Fruit fly (Drosophila melanogaster) whole organism, wandering third instar larva: Measurements from ENCODE around the gene Edem1.
A peak's percentile ranks its signal among the peaks of the same experiment; 100 is the strongest.

ENCODE experiments used
- Abd-B ChIP-seq: fragments of >200 bp; optimal IDR thresholded peaks from 2 replicates; lab custom pipeline; 2017; ENCODE audit warnings: missing biosample characterization, missing genetic modification characterization
- CG32264 ChIP-seq: fragments of 200-800 bp; sonication (Bioruptor generic); optimal IDR thresholded peaks from 2 replicates; lab custom pipeline; 2016; ENCODE audit warnings: missing biosample characterization, missing genetic modification characterization
- CG9705 ChIP-seq: fragments of 200-800 bp; sonication (Bioruptor generic); optimal IDR thresholded peaks from 2 replicates; lab custom pipeline; 2018; ENCODE audit warnings: missing biosample characterization, mild to moderate bottlenecking, missing genetic modification characterization
- CrebA ChIP-seq: fragments of 200-800 bp; sonication (Bioruptor generic); optimal IDR thresholded peaks from 2 replicates; lab custom pipeline; 2016; ENCODE audit warnings: missing biosample characterization, mild to moderate bottlenecking, missing genetic modification characterization, borderline replicate concordance
- Dfd ChIP-seq: fragments of >200 bp; optimal IDR thresholded peaks from 2 replicates; lab custom pipeline; 2017; ENCODE audit warnings: missing biosample characterization, missing genetic modification characterization
- Dif ChIP-seq: fragments of 200-275, 200-300 bp; sonication (Bioruptor generic); optimal IDR thresholded peaks from 2 replicates; lab custom pipeline; 2018; ENCODE audit warnings: missing biosample characterization, missing genetic modification characterization; ENCODE audit not compliant: partially characterized antibody
- GATAd ChIP-seq: sonication (Bioruptor generic); optimal IDR thresholded peaks from 2 replicates; lab custom pipeline; 2016; ENCODE audit warnings: missing biosample characterization, missing genetic modification characterization
- HLH106 ChIP-seq: fragments of 200-800 bp; optimal IDR thresholded peaks from 3 replicates; lab custom pipeline; 2019; ENCODE audit warnings: missing biosample characterization, mild to moderate bottlenecking, missing genetic modification characterization, moderate library complexity
- Hnf4 ChIP-seq: fragments of 200-800 bp; sonication (Bioruptor generic); optimal IDR thresholded peaks from 2 replicates; lab custom pipeline; 2016; ENCODE audit warnings: missing biosample characterization, mild to moderate bottlenecking, missing genetic modification characterization
- Hr78 ChIP-seq: fragments of >200 bp; optimal IDR thresholded peaks from 2 replicates; lab custom pipeline; 2017; ENCODE audit warnings: missing biosample characterization, missing genetic modification characterization
- Hr83 ChIP-seq: fragments of 200-300 bp; sonication (Bioruptor generic); optimal IDR thresholded peaks from 2 replicates; lab custom pipeline; 2016; ENCODE audit warnings: missing biosample characterization, mild to moderate bottlenecking, missing genetic modification characterization, moderate library complexity; ENCODE audit not compliant: poor library complexity, severe bottlenecking
- Jra ChIP-seq: sonication (Bioruptor generic); optimal IDR thresholded peaks from 2 replicates; lab custom pipeline; 2016; ENCODE audit warnings: missing biosample characterization, missing genetic modification characterization
- Mio ChIP-seq: sonication (Bioruptor generic); optimal IDR thresholded peaks from 2 replicates; lab custom pipeline; 2016; ENCODE audit warnings: missing biosample characterization, missing genetic modification characterization
- N ChIP-seq: fragments of >200 bp; optimal IDR thresholded peaks from 2 replicates; lab custom pipeline; 2018; ENCODE audit warnings: missing biosample characterization, missing external identifiers, missing genetic modification characterization
- OdsH ChIP-seq: fragments of 200-800 bp; sonication (Bioruptor generic); optimal IDR thresholded peaks from 2 replicates; lab custom pipeline; 2016; ENCODE audit warnings: missing biosample characterization, mild to moderate bottlenecking, missing genetic modification characterization
- Rel ChIP-seq, 2 experiments: fragments of 200-800 bp; sonication (Bioruptor generic) in 1 of 2; optimal IDR thresholded peaks; 2 replicates in 1 of 2; 3 replicates in 1 of 2; lab custom pipeline; 2016 to 2019; ENCODE audit warnings: mild to moderate bottlenecking in 2 of 2, missing biosample characterization in 2 of 2, missing genetic modification characterization in 2 of 2, moderate library complexity in 1 of 2
- Sp1 ChIP-seq: fragments of 200-800 bp; sonication (Bioruptor generic); optimal IDR thresholded peaks from 3 replicates; lab custom pipeline; 2019; ENCODE audit warnings: missing biosample characterization, mild to moderate bottlenecking, missing genetic modification characterization, moderate library complexity
- Vsx2 ChIP-seq: fragments of 200-300, 225-300 bp; sonication (Bioruptor generic); optimal IDR thresholded peaks from 2 replicates; lab custom pipeline; 2018; ENCODE audit warnings: missing biosample characterization, missing genetic modification characterization; ENCODE audit not compliant: partially characterized antibody
- br ChIP-seq: fragments of 200-800 bp; sonication (Bioruptor generic); optimal IDR thresholded peaks from 2 replicates; lab custom pipeline; 2016; ENCODE audit warnings: missing biosample characterization, missing genetic modification characterization
- brk ChIP-seq: fragments of 200-800 bp; sonication (Bioruptor generic); optimal IDR thresholded peaks from 2 replicates; lab custom pipeline; 2016; ENCODE audit warnings: missing biosample characterization, mild to moderate bottlenecking, missing genetic modification characterization
- dl ChIP-seq, 2 experiments: fragments of 175-275, 200-275 bp in 1 of 2; fragments of 200-275 bp in 1 of 2; sonication (Bioruptor generic); optimal IDR thresholded peaks; lab custom pipeline; 2018; ENCODE audit warnings: mild to moderate bottlenecking in 2 of 2, missing biosample characterization in 2 of 2, missing genetic modification characterization in 2 of 2, moderate library complexity in 2 of 2; ENCODE audit not compliant: partially characterized antibody in 2 of 2, insufficient read depth in 1 of 2
- dmrt93B ChIP-seq: fragments of 200-800 bp; sonication (Bioruptor generic); optimal IDR thresholded peaks from 2 replicates; lab custom pipeline; 2018; ENCODE audit warnings: missing biosample characterization, mild to moderate bottlenecking, missing genetic modification characterization
- dsf ChIP-seq: sonication (Bioruptor generic); optimal IDR thresholded peaks from 2 replicates; lab custom pipeline; 2016; ENCODE audit warnings: missing biosample characterization, missing genetic modification characterization, borderline replicate concordance
- ey ChIP-seq: fragments of 200-800 bp; sonication (Bioruptor generic); optimal IDR thresholded peaks from 2 replicates; lab custom pipeline; 2016; ENCODE audit warnings: missing biosample characterization, missing genetic modification characterization
- foxo ChIP-seq, 2 experiments: fragments of 200-800 bp; sonication (Bioruptor generic); optimal IDR thresholded peaks; 2 replicates in 1 of 2; 3 replicates in 1 of 2; lab custom pipeline; 2016 to 2017; ENCODE audit warnings: missing biosample characterization in 2 of 2, missing genetic modification characterization in 2 of 2
- fru ChIP-seq: fragments of 200-800 bp; sonication (Bioruptor generic); optimal IDR thresholded peaks from 3 replicates; lab custom pipeline; 2016; ENCODE audit warnings: missing biosample characterization, mild to moderate bottlenecking, missing genetic modification characterization
- h ChIP-seq: fragments of 200-800 bp; sonication (Bioruptor generic); optimal IDR thresholded peaks from 3 replicates; lab custom pipeline; 2016; ENCODE audit warnings: missing biosample characterization, mild to moderate bottlenecking, missing genetic modification characterization
- jim ChIP-seq: fragments of 175-275, 200-325 bp; sonication (Bioruptor generic); optimal IDR thresholded peaks from 2 replicates; lab custom pipeline; 2016; ENCODE audit warnings: missing biosample characterization, mild to moderate bottlenecking, missing genetic modification characterization
- lola ChIP-seq: fragments of >200 bp; optimal IDR thresholded peaks from 2 replicates; lab custom pipeline; 2017; ENCODE audit warnings: missing biosample characterization, missing genetic modification characterization
- pan ChIP-seq: fragments of >200 bp; optimal IDR thresholded peaks from 2 replicates; lab custom pipeline; 2017
- psq ChIP-seq: fragments of 200-800 bp; sonication (Bioruptor generic); optimal IDR thresholded peaks from 3 replicates; lab custom pipeline; 2017; ENCODE audit warnings: missing biosample characterization, mild to moderate bottlenecking, missing genetic modification characterization, moderate library complexity
- rgr ChIP-seq: fragments of 200-800 bp; sonication (Bioruptor generic); optimal IDR thresholded peaks from 3 replicates; lab custom pipeline; 2016; ENCODE audit warnings: missing biosample characterization, mild to moderate bottlenecking, missing genetic modification characterization
- sage ChIP-seq: fragments of 200-800 bp; sonication (Bioruptor generic); optimal IDR thresholded peaks from 2 replicates; lab custom pipeline; 2016; ENCODE audit warnings: missing biosample characterization, mild to moderate bottlenecking, missing genetic modification characterization
- sv ChIP-seq: fragments of 200-800 bp; sonication (Bioruptor generic); optimal IDR thresholded peaks from 3 replicates; lab custom pipeline; 2016; ENCODE audit warnings: missing biosample characterization, missing genetic modification characterization
- tai ChIP-seq: sonication (Bioruptor generic); optimal IDR thresholded peaks from 2 replicates; lab custom pipeline; 2016; ENCODE audit warnings: missing biosample characterization, missing genetic modification characterization
- usp ChIP-seq: fragments of >200 bp; optimal IDR thresholded peaks from 2 replicates; lab custom pipeline; 2017; ENCODE audit warnings: missing biosample characterization, missing genetic modification characterization
- woc ChIP-seq: sonication (Bioruptor generic); optimal IDR thresholded peaks from 2 replicates; lab custom pipeline; 2016; ENCODE audit warnings: missing biosample characterization, mild to moderate bottlenecking, missing genetic modification characterization

Gene Edem1

DNA sequence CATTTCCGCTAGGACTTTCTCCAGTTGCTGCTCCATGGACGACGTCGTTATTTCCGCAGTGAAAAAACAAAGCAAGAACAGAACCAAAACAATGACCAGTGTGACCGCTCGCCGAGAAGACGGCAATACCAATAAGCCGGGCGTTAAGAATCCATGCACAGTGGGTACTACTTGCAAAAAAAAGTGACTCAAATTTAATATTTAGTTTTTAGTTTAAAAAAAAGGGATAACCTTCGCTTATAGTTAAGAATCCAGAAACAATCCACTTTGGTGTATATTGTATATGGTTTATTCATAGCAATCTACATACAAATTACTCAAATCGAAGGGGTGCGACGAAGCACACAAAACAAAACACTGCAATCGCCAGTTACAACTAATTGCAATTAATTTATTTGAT, 49.8 kb downstream of the Edem1 start, which contains the start of gene Lamtor5:
Lamtor5 (minus strand) TSS at position 105 of the 400 bp plus-strand sequence.
- no peak for TF ChIP-seq lola (GFP tag; lab: Kevin White, UChicago)
- no peak for TF ChIP-seq CG9705 (GFP tag; lab: Kevin White, UChicago)
- TF ChIP-seq psq (GFP tag; lab: Kevin White, UChicago): peak; percentile 36
- peak in 1 of 2 experiments; percentile 50 for TF ChIP-seq foxo (GFP tag; optimal IDR thresholded peaks at IDR 0.05; lab: Kevin White, UChicago)
- peak; percentile 68 for TF ChIP-seq woc
- no peak for TF ChIP-seq Hr78
- no peak for TF ChIP-seq dsf (GFP tag; lab: Kevin White, UChicago)
- peak; percentile 57 for TF ChIP-seq HLH106 (tag; lab: Kevin White, UChicago)
- no peak for TF ChIP-seq GATAd
- TF ChIP-seq Jra (GFP tag; lab: Kevin White, UChicago): peak; percentile 34
- no peak for TF ChIP-seq CG32264 (GFP tag; lab: Kevin White, UChicago)
- peak; percentile 54 for TF ChIP-seq h (GFP tag; lab: Kevin White, UChicago)
- TF ChIP-seq pan (lab: Kevin White, UChicago): no peak
- no peak for TF ChIP-seq Vsx2
- TF ChIP-seq Abd-B: no peak
- TF ChIP-seq Hnf4: peak; percentile 58
- TF ChIP-seq Rel (GFP tag; optimal IDR thresholded peaks at IDR 0.05; lab: Kevin White, UChicago): no peak
- TF ChIP-seq Rel (tag; optimal IDR thresholded peaks at IDR 0.05; lab: Kevin White, UChicago): peak; percentile 43
- no peak for TF ChIP-seq CrebA (GFP tag; lab: Kevin White, UChicago)
- TF ChIP-seq Sp1 (GFP tag; lab: Kevin White, UChicago): peak; percentile 51
- peak; percentile 19 for TF ChIP-seq br
- no peak for TF ChIP-seq N (GFP tag; lab: Kevin White, UChicago)
- TF ChIP-seq fru: peak; percentile 54
- no peak for TF ChIP-seq dmrt93B (GFP tag; lab: Kevin White, UChicago)
- peak; percentile 35 for TF ChIP-seq ey (GFP tag; lab: Kevin White, UChicago)
- no peak for TF ChIP-seq Dfd (GFP tag; lab: Kevin White, UChicago)
- TF ChIP-seq OdsH (GFP tag; lab: Kevin White, UChicago): no peak
- TF ChIP-seq brk: no peak
- TF ChIP-seq Hr83 (GFP tag; lab: Kevin White, UChicago): peak; percentile 1
- TF ChIP-seq sage: no peak
- peak; percentile 39 for TF ChIP-seq rgr
- TF ChIP-seq Dif: no peak
- TF ChIP-seq usp (GFP tag; lab: Kevin White, UChicago): no peak
- TF ChIP-seq dl (GFP tag; optimal IDR thresholded peaks at IDR 0.05; lab: Kevin White, UChicago; ENCODE audit: insufficient read depth in 1 of 2, partially characterized antibody in 2 of 2): no peak
- no peak for TF ChIP-seq tai
- TF ChIP-seq jim (GFP tag; lab: Kevin White, UChicago): no peak
- TF ChIP-seq sv: no peak
- no peak for TF ChIP-seq Mio (GFP tag; lab: Kevin White, UChicago)

DNA sequence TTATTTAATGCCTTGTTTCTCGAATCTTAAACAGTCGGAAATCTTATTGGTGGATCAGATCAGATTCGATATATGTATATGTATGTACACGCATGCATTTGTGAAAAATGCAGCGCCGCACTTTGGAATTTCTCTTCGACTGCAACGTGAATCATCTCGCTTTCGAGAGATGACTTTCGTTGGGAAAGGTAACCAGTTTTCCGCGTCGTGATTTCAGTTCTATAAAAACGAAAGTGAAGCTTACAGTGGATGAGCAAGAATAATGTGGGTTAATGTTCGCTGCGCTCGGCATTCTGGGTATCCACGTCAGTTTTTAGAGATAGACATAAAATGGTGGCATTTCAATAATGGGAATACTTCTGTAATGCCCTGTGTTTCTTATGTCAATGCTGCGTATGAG, 52.0 kb downstream of the Edem1 start:
- no peak for TF ChIP-seq Sp1 (GFP tag; lab: Kevin White, UChicago)
- no peak for TF ChIP-seq sv
- TF ChIP-seq N (GFP tag; lab: Kevin White, UChicago): no peak
- TF ChIP-seq fru: no peak
- no peak for TF ChIP-seq CrebA (GFP tag; lab: Kevin White, UChicago)
- TF ChIP-seq dsf (GFP tag; lab: Kevin White, UChicago): no peak
- no peak for TF ChIP-seq Abd-B
- no peak for TF ChIP-seq Jra (GFP tag; lab: Kevin White, UChicago)
- no peak for TF ChIP-seq ey (GFP tag; lab: Kevin White, UChicago)

DNA sequence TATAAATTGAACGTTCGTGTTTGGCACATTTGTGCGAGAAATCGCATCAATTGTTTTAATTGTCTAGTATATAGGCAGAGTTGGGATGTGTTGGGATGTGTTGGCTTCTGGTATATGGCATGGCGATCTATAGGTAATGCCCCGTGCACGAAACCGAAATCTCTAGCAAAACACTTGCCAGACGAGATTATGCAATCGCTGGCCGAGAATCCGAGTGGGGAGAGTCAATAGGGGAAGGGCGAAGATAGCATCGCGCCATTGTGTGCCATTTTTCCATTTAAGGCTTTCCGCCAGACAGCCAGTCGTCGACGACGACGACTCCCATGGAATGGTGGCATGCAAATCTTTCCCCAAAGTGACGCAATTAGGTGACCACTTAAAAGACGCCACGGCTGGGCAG, 53.8 kb downstream of the Edem1 start:
- TF ChIP-seq psq (GFP tag; lab: Kevin White, UChicago) (no peak), Rel (GFP tag; optimal IDR thresholded peaks at IDR 0.05; lab: Kevin White, UChicago) (no peak), Rel (tag; optimal IDR thresholded peaks at IDR 0.05; lab: Kevin White, UChicago) (peak; percentile 60), Abd-B (no peak)
